Worm (Caenorhabditis elegans): ENCODE results near the gene H21P03.10.

DNA sequence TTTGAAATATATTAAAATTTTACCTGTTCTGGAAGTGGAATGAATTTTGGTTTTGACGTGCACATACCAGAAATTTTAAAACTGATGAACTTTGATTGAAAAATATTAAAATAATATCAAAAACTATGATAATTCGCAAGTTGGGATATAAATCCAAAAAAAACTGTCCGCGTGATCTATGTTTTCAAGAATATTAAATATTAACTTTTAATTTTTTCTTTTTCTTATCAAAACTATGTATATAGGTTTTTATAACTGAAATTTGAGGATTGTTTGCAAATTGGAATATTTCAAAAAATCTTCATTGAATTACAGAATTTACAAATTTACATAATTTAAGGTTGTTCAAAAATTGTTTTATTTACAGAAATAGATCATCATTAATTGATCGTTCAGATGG is 35.4 kb upstream of the H21P03.10 start, which contains the start of gene C10C6.3:
- TF ChIP-seq ztf-23 (GFP tag; IDR thresholded peaks at IDR 0.05) (no peak), tab-1 (GFP tag; IDR thresholded peaks at IDR 0.05) (no peak), flt-1 (GFP tag; IDR thresholded peaks at IDR 0.05) (no peak)

All from whole organism, midembryonic.